Worm (Caenorhabditis elegans): ENCODE results near the gene fbxa-131.
"Not testable (repeated sequence)": the region's sequence is repeated elsewhere in the genome, so short reads cannot be mapped to it uniquely, and the experiment has no call there.

The fbxa-131 gene

DNA sequence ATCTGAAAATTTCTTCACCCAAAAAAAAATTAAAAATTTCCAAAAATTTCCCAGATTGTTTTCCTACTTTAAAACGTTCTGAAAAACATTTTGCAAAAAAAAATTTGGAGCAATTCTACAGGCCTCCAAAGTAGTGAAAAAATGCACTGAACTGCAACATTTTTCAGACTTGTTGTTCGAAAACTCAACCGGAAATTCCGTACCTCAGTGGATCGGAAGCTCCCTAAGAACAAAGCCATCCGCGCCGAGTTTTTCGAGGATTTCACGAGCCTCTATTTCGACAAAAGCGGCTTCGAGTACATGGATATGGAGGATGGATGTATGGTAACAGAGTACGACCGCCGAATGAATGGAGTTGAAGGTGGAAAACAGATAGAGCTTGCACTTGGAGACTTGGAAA is at the start of gene fbxa-131:
Gene fbxa-131 (plus strand): TSS at position 301 of the 400 bp plus-strand sequence.
- TF ChIP-seq nhr-21 (tag; optimal IDR thresholded peaks at IDR 0.05), result no peak
- no peak for TF ChIP-seq peb-1 (tag; optimal IDR thresholded peaks at IDR 0.05)
- TF ChIP-seq sma-9 (GFP tag; optimal IDR thresholded peaks at IDR 0.05), result no peak
- TF ChIP-seq sma-9 (tag; optimal IDR thresholded peaks at IDR 0.05), result no peak
- TF ChIP-seq skn-1 (tag; optimal IDR thresholded peaks at IDR 0.05), result no peak
- no peak for TF ChIP-seq Y55F3AM.14 (GFP tag; optimal IDR thresholded peaks at IDR 0.05)
- TF ChIP-seq nhr-11 (tag; optimal IDR thresholded peaks at IDR 0.05), result no peak
- no peak for TF ChIP-seq unc-62 (GFP tag; optimal IDR thresholded peaks at IDR 0.05)
- TF ChIP-seq sma-3 (GFP tag; optimal IDR thresholded peaks at IDR 0.05), result no peak
- no peak for TF ChIP-seq zag-1 (tag; optimal IDR thresholded peaks at IDR 0.05)
- no peak for TF ChIP-seq ztf-4 (tag; optimal IDR thresholded peaks at IDR 0.05)

DNA sequence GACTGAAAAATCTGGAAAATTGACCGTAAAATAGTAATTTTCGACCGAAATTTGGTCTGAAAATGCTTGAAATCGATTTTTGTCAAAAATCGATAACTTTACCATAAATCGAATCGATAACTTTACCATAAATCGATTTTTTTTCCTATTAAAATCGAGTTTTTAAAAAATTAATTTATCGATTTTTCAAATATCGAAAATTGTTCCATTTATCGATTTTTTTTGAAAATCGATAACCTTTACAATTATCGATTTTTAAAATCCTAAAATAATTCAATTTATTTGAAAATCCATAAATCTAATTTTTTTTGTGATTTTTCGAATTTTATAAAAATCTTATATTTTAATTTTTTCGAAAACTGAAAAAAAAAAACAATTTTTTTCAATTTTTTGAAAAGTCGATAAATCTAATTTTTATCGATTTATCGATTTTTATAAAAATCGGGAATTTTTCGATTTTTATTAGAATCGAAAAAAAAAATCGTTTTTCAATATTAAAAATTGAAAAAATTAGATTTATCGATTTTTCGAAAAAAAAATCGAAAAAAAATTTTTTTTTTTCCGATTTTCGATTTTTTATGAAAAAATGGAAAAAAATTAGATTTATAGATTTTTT is 46.8 kb upstream of the fbxa-131 start:
- TF ChIP-seq lin-11 (tag; optimal IDR thresholded peaks at IDR 0.05), result no peak
- no peak for TF ChIP-seq zag-1 (tag; optimal IDR thresholded peaks at IDR 0.05)
- no peak for TF ChIP-seq sma-3 (GFP tag; optimal IDR thresholded peaks at IDR 0.05)

DNA sequence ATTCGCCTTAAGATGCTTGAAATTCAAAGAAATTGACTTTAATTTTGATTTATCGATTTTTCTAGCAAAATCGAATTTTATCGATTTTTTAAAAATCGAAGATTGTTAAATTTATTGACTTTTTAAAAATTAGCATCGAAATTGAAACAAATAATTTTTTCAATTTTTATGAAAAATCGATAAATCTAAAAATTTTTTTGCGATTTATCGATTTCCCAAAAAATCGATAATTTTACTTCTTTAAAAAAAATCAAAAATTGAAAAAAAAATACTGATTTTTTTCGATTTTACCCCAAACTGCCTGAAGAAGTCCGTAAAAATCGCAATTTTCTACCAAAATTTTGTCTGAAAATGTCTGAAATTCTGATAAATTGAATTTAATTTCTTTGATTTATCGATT is 46.3 kb upstream of the fbxa-131 start:
- TF ChIP-seq ceh-82 (tag; optimal IDR thresholded peaks at IDR 0.05), result no peak
- TF ChIP-seq nhr-237 (tag; optimal IDR thresholded peaks at IDR 0.05), result no peak
- TF ChIP-seq egl-27 (tag; optimal IDR thresholded peaks at IDR 0.05), result no peak
- TF ChIP-seq sma-3 (GFP tag; optimal IDR thresholded peaks at IDR 0.05), result no peak
- TF ChIP-seq nhr-23 (tag; optimal IDR thresholded peaks at IDR 0.05), result no peak
- no peak for TF ChIP-seq unc-55 (GFP tag; optimal IDR thresholded peaks at IDR 0.05)
- no peak for TF ChIP-seq ztf-4 (tag; optimal IDR thresholded peaks at IDR 0.05)
- TF ChIP-seq sem-4 (tag; optimal IDR thresholded peaks at IDR 0.05), result no peak
- no peak for TF ChIP-seq ceh-16 (tag; optimal IDR thresholded peaks at IDR 0.05)
- no peak for TF ChIP-seq unc-62 (GFP tag; optimal IDR thresholded peaks at IDR 0.05)
- no peak for TF ChIP-seq lin-13 (GFP tag; optimal IDR thresholded peaks at IDR 0.05)
- no peak for TF ChIP-seq zag-1 (tag; optimal IDR thresholded peaks at IDR 0.05)
- no peak for TF ChIP-seq lin-39 (tag; optimal IDR thresholded peaks at IDR 0.05)
- TF ChIP-seq snpc-4 (tag; optimal IDR thresholded peaks at IDR 0.05), result no peak
- TF ChIP-seq blmp-1 (tag; optimal IDR thresholded peaks at IDR 0.05; ENCODE audit: insufficient read depth), result no peak
- TF ChIP-seq F13H6.1 (tag; optimal IDR thresholded peaks at IDR 0.05), result no peak
- TF ChIP-seq nhr-11 (tag; optimal IDR thresholded peaks at IDR 0.05), result no peak
- no peak for TF ChIP-seq sma-9 (GFP tag; optimal IDR thresholded peaks at IDR 0.05)
- no peak for TF ChIP-seq sma-9 (tag; optimal IDR thresholded peaks at IDR 0.05)
- no peak for TF ChIP-seq unc-39 (tag; optimal IDR thresholded peaks at IDR 0.05)
- TF ChIP-seq nhr-77 (tag; optimal IDR thresholded peaks at IDR 0.05), result no peak

DNA sequence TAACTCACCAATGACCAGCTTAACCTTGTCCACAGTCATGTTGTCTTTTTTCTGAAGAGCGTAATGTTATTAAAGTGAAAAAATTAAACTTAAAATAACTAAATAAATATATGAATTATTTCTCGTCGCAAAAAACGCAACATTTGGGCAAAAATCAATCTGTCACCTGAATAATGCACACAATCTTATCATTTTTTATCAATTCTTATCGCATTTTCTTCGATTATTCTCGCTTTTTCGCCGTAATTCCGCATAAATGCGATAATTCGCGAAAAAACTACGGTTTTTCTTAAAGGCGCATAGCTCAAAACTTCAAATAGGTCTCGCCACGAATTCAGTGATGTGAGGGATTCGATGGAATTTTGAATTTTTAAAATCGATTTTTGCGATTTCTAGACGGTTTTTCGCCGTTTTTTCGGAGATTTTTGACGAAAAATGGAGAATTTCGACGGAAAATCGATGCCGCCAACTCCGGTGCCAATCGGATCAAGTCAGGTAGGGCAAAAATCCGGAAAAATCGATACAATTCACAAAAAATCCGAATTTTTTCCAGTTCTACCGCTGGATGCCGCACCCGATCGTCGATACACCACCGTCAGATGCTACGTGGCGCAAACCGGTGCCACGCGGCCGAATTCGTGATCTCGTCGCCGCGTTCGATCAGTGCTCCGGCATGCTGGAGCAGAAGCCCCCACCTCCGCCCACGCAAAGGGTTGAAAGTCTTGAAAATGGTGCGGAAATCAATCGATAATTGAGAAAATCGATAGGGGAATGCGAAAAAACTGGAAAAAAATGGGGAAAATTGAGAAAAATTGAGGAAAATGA is 40.7 kb upstream of the fbxa-131 start, which contains the start of the genes Y43F8C.13 and ani-3:
Gene Y43F8C.13 (minus strand): TSS at position 51 of the 825 bp plus-strand sequence.
Gene ani-3 (plus strand): TSS at position 385 of the 825 bp plus-strand sequence.
- TF ChIP-seq unc-62 (GFP tag; optimal IDR thresholded peaks at IDR 0.05), result no peak
- peak; percentile 80 for TF ChIP-seq fos-1 (tag; optimal IDR thresholded peaks at IDR 0.05)

DNA sequence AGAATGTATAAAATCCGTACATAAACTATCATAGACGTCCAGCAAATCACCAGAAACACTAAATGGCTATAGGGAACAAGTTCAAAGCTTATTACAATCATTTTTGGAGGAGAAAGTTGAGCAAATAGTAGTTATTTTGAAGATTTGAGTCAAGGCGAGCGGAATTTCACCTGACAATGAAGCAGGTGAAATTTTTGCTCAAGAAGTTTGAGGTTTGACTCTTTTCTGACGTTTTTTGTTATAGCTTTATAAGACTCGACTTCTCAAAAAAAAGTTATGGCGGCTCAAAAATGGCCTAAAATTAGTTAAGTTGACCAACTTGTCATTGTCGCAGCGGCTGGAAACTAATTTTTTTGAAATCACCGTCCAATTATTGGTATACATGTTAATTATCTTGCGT is 29.4 kb upstream of the fbxa-131 start, which contains the start of gene srv-3:
Gene srv-3 (minus strand): TSS at position 101 of the 400 bp plus-strand sequence.
- TF ChIP-seq sma-9 (GFP tag; optimal IDR thresholded peaks at IDR 0.05), result no peak
- no peak for TF ChIP-seq sma-9 (tag; optimal IDR thresholded peaks at IDR 0.05)
- no peak for TF ChIP-seq gmeb-1 (tag; optimal IDR thresholded peaks at IDR 0.05)
- TF ChIP-seq C34F6.9 (tag; optimal IDR thresholded peaks at IDR 0.05), result no peak
- no peak for TF ChIP-seq fos-1 (tag; optimal IDR thresholded peaks at IDR 0.05)
- no peak for TF ChIP-seq lin-13 (GFP tag; optimal IDR thresholded peaks at IDR 0.05)

DNA sequence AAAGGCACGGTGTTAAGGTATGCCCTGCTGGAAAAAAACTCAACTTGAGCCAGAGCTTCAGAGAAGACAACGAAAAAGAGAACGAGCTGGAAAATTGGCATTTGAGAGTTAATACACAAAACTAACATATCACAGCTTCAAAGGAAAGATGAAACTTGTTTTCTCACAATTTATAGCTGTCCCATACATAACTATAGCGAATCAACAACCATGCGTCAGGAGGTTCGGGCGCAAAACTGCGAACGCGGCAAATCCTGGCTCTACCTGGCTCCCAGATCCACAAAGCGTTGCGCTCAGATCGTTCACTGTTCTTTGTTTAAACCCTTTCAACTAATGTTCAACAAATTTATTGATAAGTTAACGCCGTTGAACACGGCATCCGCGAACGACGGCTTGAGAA is 27.7 kb upstream of the fbxa-131 start, which contains the start of gene Y43F8C.15:
Gene Y43F8C.15 (minus strand): TSS at position 101 of the 400 bp plus-strand sequence.
- TF ChIP-seq mdl-1, sem-4, R02D3.7 (tag; optimal IDR thresholded peaks at IDR 0.05): not testable (repeated sequence)
